Fruit fly (Drosophila melanogaster) whole organism, embryonic: ENCODE measurements around the gene CG32639.

Source experiments
- Abd-B ChIP-seq: fragments of 200-800 bp; sonication (Bioruptor generic); optimal IDR thresholded peaks from 2 replicates; lab custom pipeline; 2018; ENCODE audit warnings: missing biosample characterization, mild to moderate bottlenecking, missing genetic modification characterization, moderate library complexity
- Bdp1 ChIP-seq: fragments of 200-800 bp; sonication (Bioruptor generic); optimal IDR thresholded peaks from 3 replicates; lab custom pipeline; 2016; ENCODE audit warnings: missing biosample characterization, missing genetic modification characterization
- CG10366 ChIP-seq: fragments of 200-800 bp; sonication (Bioruptor generic); IDR thresholded peaks from 2 replicates; pipeline ENCODE4 v1.3.6; 2022; ENCODE audit warnings: missing biosample characterization, missing genetic modification characterization
- CG11085 ChIP-seq: fragments of 200-800 bp; sonication (Bioruptor generic); IDR thresholded peaks from 2 replicates; pipeline ENCODE4 v1.3.6; 2022; ENCODE audit warnings: missing biosample characterization, missing genetic modification characterization
- CG15514 ChIP-seq: fragments of 200-800 bp; sonication (Bioruptor generic); optimal IDR thresholded peaks from 3 replicates; lab custom pipeline; 2017; ENCODE audit warnings: missing biosample characterization, missing genetic modification characterization, mild to moderate bottlenecking, moderate library complexity, missing genetic modification reagents
- CG17186 ChIP-seq: fragments of 200-800 bp; sonication (Bioruptor generic); optimal IDR thresholded peaks from 3 replicates; lab custom pipeline; 2017; ENCODE audit warnings: missing biosample characterization, missing genetic modification reagents, missing genetic modification characterization
- CG17385 ChIP-seq: fragments of 200-800 bp; sonication (Bioruptor generic); optimal IDR thresholded peaks from 3 replicates; lab custom pipeline; 2018; ENCODE audit warnings: missing biosample characterization, mild to moderate bottlenecking, missing genetic modification characterization
- CG2875 ChIP-seq: fragments of 200-800 bp; sonication (Bioruptor generic); optimal IDR thresholded peaks from 2 replicates; lab custom pipeline; 2017; ENCODE audit warnings: missing biosample characterization, mild to moderate bottlenecking, missing genetic modification characterization, missing genetic modification reagents
- CG30020 ChIP-seq: fragments of 200-800 bp; optimal IDR thresholded peaks from 2 replicates; lab custom pipeline; 2019; ENCODE audit warnings: missing biosample characterization, mild to moderate bottlenecking, missing genetic modification characterization, moderate library complexity
- CG34376 ChIP-seq: fragments of 200-800 bp; sonication (Bioruptor generic); optimal IDR thresholded peaks from 2 replicates; lab custom pipeline; 2018; ENCODE audit warnings: missing biosample characterization, mild to moderate bottlenecking, missing genetic modification characterization
- CG3838 ChIP-seq: fragments of 200-800 bp; sonication (Bioruptor generic); optimal IDR thresholded peaks from 3 replicates; lab custom pipeline; 2016; ENCODE audit warnings: missing biosample characterization, missing genetic modification characterization
- CG43689 ChIP-seq: fragments of 200-800 bp; sonication (Bioruptor generic); IDR thresholded peaks from 2 replicates; pipeline ENCODE4 v1.3.6; 2022; ENCODE audit warnings: missing biosample characterization, missing genetic modification characterization
- CG4424 ChIP-seq: fragments of 200-800 bp; sonication (Bioruptor generic); optimal IDR thresholded peaks from 3 replicates; lab custom pipeline; 2016; ENCODE audit warnings: missing biosample characterization, missing genetic modification characterization
- CG6175 ChIP-seq: fragments of 200-800 bp; sonication (Bioruptor generic); IDR thresholded peaks from 3 replicates; pipeline ENCODE4 v1.3.6; 2022; ENCODE audit warnings: missing biosample characterization, missing genetic modification characterization
- CG6654 ChIP-seq: fragments of 200-800 bp; sonication (Bioruptor generic); optimal IDR thresholded peaks from 2 replicates; lab custom pipeline; 2017; ENCODE audit warnings: missing biosample characterization, mild to moderate bottlenecking, missing genetic modification characterization
- CG7839 ChIP-seq: fragments of 200-800 bp; sonication (Bioruptor generic); optimal IDR thresholded peaks from 3 replicates; lab custom pipeline; 2018; ENCODE audit warnings: missing biosample characterization, mild to moderate bottlenecking, missing genetic modification characterization, moderate library complexity
- CG7987 ChIP-seq: fragments of 200-800 bp; sonication (Bioruptor generic); optimal IDR thresholded peaks from 2 replicates; lab custom pipeline; 2018; ENCODE audit warnings: missing biosample characterization, mild to moderate bottlenecking, missing genetic modification characterization, moderate library complexity
- CG8944 ChIP-seq: fragments of 200-800 bp; sonication (Bioruptor generic); optimal IDR thresholded peaks from 3 replicates; lab custom pipeline; 2016; ENCODE audit warnings: missing biosample characterization, missing genetic modification characterization
- CHES-1-like ChIP-seq: fragments of 200-800 bp; sonication (Bioruptor generic); optimal IDR thresholded peaks from 2 replicates; lab custom pipeline; 2016; ENCODE audit warnings: missing biosample characterization, missing genetic modification characterization
- D19B ChIP-seq: fragments of 200-800 bp; sonication (Bioruptor generic); optimal IDR thresholded peaks from 2 replicates; lab custom pipeline; 2017; ENCODE audit warnings: missing biosample characterization, mild to moderate bottlenecking, missing genetic modification characterization
- Dfd ChIP-seq, 2 experiments: fragments of >200 bp; optimal IDR thresholded peaks; 2 replicates each; lab custom pipeline; 2017; ENCODE audit warnings: missing biosample characterization in 2 of 2, missing genetic modification characterization in 2 of 2
- Eip74EF ChIP-seq, 2 experiments: fragments of 200-800 bp in 1 of 2; fragments of >200 bp in 1 of 2; sonication (Bioruptor generic) in 1 of 2; optimal IDR thresholded peaks; 2 replicates each; lab custom pipeline; 2017 to 2019; ENCODE audit warnings: missing biosample characterization in 2 of 2, missing genetic modification characterization in 2 of 2, mild to moderate bottlenecking in 1 of 2, moderate library complexity in 1 of 2
- Ets97D ChIP-seq: fragments of 200-800 bp; sonication (Bioruptor generic); optimal IDR thresholded peaks from 3 replicates; lab custom pipeline; 2016; ENCODE audit warnings: missing biosample characterization, missing genetic modification characterization
- H15 ChIP-seq: fragments of 200-800 bp; sonication (Bioruptor generic); IDR thresholded peaks from 3 replicates; pipeline ENCODE4 v1.3.6; 2022; ENCODE audit warnings: missing biosample characterization, missing genetic modification characterization
- Hr3 ChIP-seq: fragments of 200-800 bp; sonication (Bioruptor generic); optimal IDR thresholded peaks from 3 replicates; lab custom pipeline; 2016; ENCODE audit warnings: missing biosample characterization, missing genetic modification characterization
- Nf-YA ChIP-seq: fragments of 200-800 bp; sonication (Bioruptor generic); IDR thresholded peaks from 2 replicates; pipeline ENCODE4 v1.3.6; 2022; ENCODE audit warnings: missing biosample characterization, missing genetic modification characterization
- Sox100B ChIP-seq: fragments of 200-800 bp; sonication (Bioruptor generic); optimal IDR thresholded peaks from 3 replicates; lab custom pipeline; 2018; ENCODE audit warnings: missing biosample characterization, mild to moderate bottlenecking, missing genetic modification characterization
- Sry-δ ChIP-seq: fragments of 200-800 bp; sonication (Bioruptor generic); optimal IDR thresholded peaks from 2 replicates; lab custom pipeline; 2016; ENCODE audit warnings: missing biosample characterization, missing genetic modification characterization
- Stat92E ChIP-seq, 3 experiments: fragments of >200 bp in 2 of 3; fragments of 200-800 bp in 1 of 3; sonication (Bioruptor generic) in 1 of 3; optimal IDR thresholded peaks; 2 replicates each; lab custom pipeline; 2017 to 2019; ENCODE audit warnings: missing biosample characterization in 3 of 3, missing genetic modification characterization in 3 of 3, mild to moderate bottlenecking in 1 of 3, moderate library complexity in 1 of 3
- Tbp ChIP-seq: fragments of >200 bp; optimal IDR thresholded peaks from 2 replicates; lab custom pipeline; 2018; ENCODE audit warnings: missing biosample characterization, missing genetic modification characterization
- Vsx1 ChIP-seq: fragments of 200-800 bp; sonication (Bioruptor generic); optimal IDR thresholded peaks from 2 replicates; lab custom pipeline; 2017; ENCODE audit warnings: missing biosample characterization, mild to moderate bottlenecking, missing genetic modification characterization, missing genetic modification reagents
- az2 ChIP-seq: fragments of 200-800 bp; sonication (Bioruptor generic); optimal IDR thresholded peaks from 3 replicates; lab custom pipeline; 2016; ENCODE audit warnings: missing biosample characterization, missing genetic modification characterization
- bab2 ChIP-seq: fragments of 200-800 bp; sonication (Bioruptor generic); optimal IDR thresholded peaks from 2 replicates; lab custom pipeline; 2016; ENCODE audit warnings: missing biosample characterization, missing genetic modification characterization
- cas ChIP-seq: fragments of 200-800 bp; sonication (Bioruptor generic); IDR thresholded peaks from 2 replicates; pipeline ENCODE4 v1.3.6; 2022; ENCODE audit warnings: missing biosample characterization, missing genetic modification characterization
- crp ChIP-seq, 2 experiments: fragments of 200-800 bp; sonication (Bioruptor generic); optimal IDR thresholded peaks; 2 replicates in 1 of 2; 3 replicates in 1 of 2; lab custom pipeline; 2017; ENCODE audit warnings: missing biosample characterization in 2 of 2, missing genetic modification characterization in 2 of 2, mild to moderate bottlenecking in 1 of 2, moderate library complexity in 1 of 2
- fd96Cb ChIP-seq: fragments of 200-800 bp; sonication (Bioruptor generic); optimal IDR thresholded peaks from 2 replicates; lab custom pipeline; 2018; ENCODE audit warnings: missing biosample characterization, mild to moderate bottlenecking, missing genetic modification characterization, moderate library complexity
- fu2 ChIP-seq: fragments of 200-800 bp; sonication (Bioruptor generic); optimal IDR thresholded peaks from 2 replicates; lab custom pipeline; 2016; ENCODE audit warnings: missing biosample characterization, missing genetic modification characterization
- gro ChIP-seq: fragments of 200-800 bp; sonication (Bioruptor generic); optimal IDR thresholded peaks from 2 replicates; lab custom pipeline; 2016; ENCODE audit warnings: missing biosample characterization, missing genetic modification characterization
- hbn ChIP-seq: fragments of 200-800 bp; sonication (Bioruptor generic); IDR thresholded peaks from 2 replicates; pipeline ENCODE4 v1.3.6; 2022; ENCODE audit warnings: missing biosample characterization, missing genetic modification characterization; ENCODE audit not compliant: partially characterized antibody
- her ChIP-seq: fragments of 200-800 bp; sonication (Bioruptor generic); optimal IDR thresholded peaks from 2 replicates; lab custom pipeline; 2016; ENCODE audit warnings: missing biosample characterization, missing genetic modification characterization
- jigr1 ChIP-seq: fragments of 200-800 bp; sonication (Bioruptor generic); IDR thresholded peaks from 3 replicates; pipeline ENCODE4 v1.3.6; 2022; ENCODE audit warnings: missing biosample characterization, missing genetic modification characterization
- knrl ChIP-seq: fragments of 200-800 bp; sonication (Bioruptor generic); IDR thresholded peaks from 3 replicates; pipeline ENCODE4 v1.3.6; 2022; ENCODE audit warnings: missing biosample characterization, missing genetic modification characterization; ENCODE audit not compliant: partially characterized antibody
- lmd ChIP-seq: fragments of 200-800 bp; sonication (Bioruptor generic); IDR thresholded peaks from 2 replicates; pipeline ENCODE4 v1.3.6; 2022; ENCODE audit warnings: missing biosample characterization, missing genetic modification characterization
- peb ChIP-seq: fragments of 200-800 bp; sonication (Bioruptor generic); IDR thresholded peaks from 2 replicates; pipeline ENCODE4 v1.3.6; 2022; ENCODE audit warnings: missing biosample characterization, missing genetic modification characterization
- pho ChIP-seq: fragments of 200-800 bp; sonication (Bioruptor generic); optimal IDR thresholded peaks from 2 replicates; lab custom pipeline; 2016; ENCODE audit warnings: missing biosample characterization, missing genetic modification characterization
- ranshi ChIP-seq: fragments of 200-800 bp; sonication (Bioruptor generic); IDR thresholded peaks from 2 replicates; pipeline ENCODE4 v1.3.6; 2022; ENCODE audit warnings: missing biosample characterization, missing genetic modification characterization
- seq ChIP-seq: fragments of 200-800 bp; sonication (Bioruptor generic); IDR thresholded peaks from 2 replicates; pipeline ENCODE4 v1.3.6; 2022; ENCODE audit warnings: missing biosample characterization, missing genetic modification characterization
- tup ChIP-seq: fragments of 200-800 bp; sonication (Bioruptor generic); optimal IDR thresholded peaks from 2 replicates; lab custom pipeline; 2016; ENCODE audit warnings: missing biosample characterization, mild to moderate bottlenecking, missing genetic modification characterization, moderate library complexity

The CG32639 gene

DNA sequence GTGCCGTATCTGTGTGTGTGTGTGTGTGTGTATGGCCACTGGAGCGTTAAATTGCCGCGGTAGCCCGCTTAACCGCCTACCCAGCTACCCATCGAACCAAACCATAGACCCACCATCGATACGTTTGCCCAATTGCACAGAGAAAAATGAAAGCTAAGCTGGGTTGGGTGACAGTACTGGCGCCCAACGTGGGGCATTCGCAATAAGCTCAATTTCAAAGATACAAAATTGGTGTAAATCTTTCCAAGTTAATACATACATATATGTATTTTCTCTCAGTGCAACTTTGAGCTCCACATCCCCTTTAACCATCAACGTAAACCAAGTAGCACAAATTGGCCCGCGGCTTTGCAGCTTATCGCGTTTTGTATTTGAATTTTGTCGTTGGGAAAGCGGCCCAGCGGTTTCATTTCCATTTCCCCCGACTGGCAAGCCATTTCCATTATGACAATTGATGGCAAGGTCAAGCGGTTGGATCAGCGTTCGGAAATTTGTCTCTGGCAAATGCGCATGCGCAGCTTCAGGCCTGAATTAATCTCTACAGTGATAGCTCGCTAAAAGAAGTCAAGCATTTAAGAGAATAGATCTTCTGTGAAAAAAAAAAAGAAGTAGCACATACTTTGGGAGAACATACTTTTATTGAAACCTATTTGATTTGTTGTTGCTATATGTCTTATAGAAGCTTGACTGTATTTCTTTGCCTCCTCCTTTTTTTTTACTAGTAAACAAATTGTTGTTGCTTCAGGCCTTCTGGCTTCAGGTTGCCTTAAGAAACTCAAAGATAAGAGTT is 3.8 kb downstream of the CG32639 start (continued):
- TF ChIP-seq CG7839 (tag; lab: Kevin White, UChicago) (peak; percentile 77), Sry-δ (GFP tag; lab: Kevin White, UChicago) (peak; percentile 23), pho (GFP tag; lab: Kevin White, UChicago) (peak; percentile 27), CG15514 (GFP tag; lab: Kevin White, UChicago) (peak; percentile 55), CG11085 (peak; percentile 28; the same call in 1 of the 2 replicates), CG6654 (peak; percentile 18), Dfd (GFP tag; optimal IDR thresholded peaks at IDR 0.05; lab: Kevin White, UChicago) (no peak), CG6175 (GFP tag; lab: Robert Waterston, UW) (peak; percentile 51; the same call in 1 of the 3 replicates), ranshi (peak; percentile 75), Vsx1 (GFP tag; lab: Kevin White, UChicago) (peak; percentile 66), fu2 (peak; percentile 23), gro (GFP tag; lab: Kevin White, UChicago) (peak; percentile 38), CG8944 (GFP tag; lab: Kevin White, UChicago) (peak; percentile 63), Bdp1 (GFP tag; lab: Kevin White, UChicago) (peak; percentile 26), CG17385 (GFP tag; lab: Kevin White, UChicago) (peak; percentile 60), CG10366 (GFP tag; lab: Robert Waterston, UW) (peak; percentile 86), jigr1 (peak; percentile 59; the same call in 1 of the 3 replicates), Stat92E (GFP tag; optimal IDR thresholded peaks at IDR 0.05; lab: Kevin White, UChicago) (no peak), peb (peak; percentile 39; the same call in 1 of the 2 replicates), CG4424 (GFP tag; lab: Kevin White, UChicago) (peak; percentile 80), CG43689 (GFP tag; lab: Robert Waterston, UW) (peak; percentile 71; the same call in 1 of the 2 replicates), Tbp (GFP tag; lab: Kevin White, UChicago) (no peak), az2 (peak; percentile 71), Eip74EF (GFP tag; optimal IDR thresholded peaks at IDR 0.05; lab: Kevin White, UChicago) (peak in 1 of 2 experiments; percentile 46), crp (GFP tag; optimal IDR thresholded peaks at IDR 0.05; lab: Kevin White, UChicago) (peak in 1 of 2 experiments; percentile 24), Sox100B (GFP tag; lab: Kevin White, UChicago) (peak; percentile 50), Hr3 (GFP tag; lab: Kevin White, UChicago) (peak; percentile 65), Abd-B (peak; percentile 64), CG2875 (GFP tag; lab: Kevin White, UChicago) (peak; percentile 59), CG17186 (GFP tag; lab: Kevin White, UChicago) (peak; percentile 8), seq (GFP tag; lab: Robert Waterston, UW) (peak; percentile 68), CG30020 (no peak), Nf-YA (peak; percentile 71), tup (GFP tag; lab: Kevin White, UChicago) (peak; percentile 63), CG34376 (no peak), bab2 (GFP tag; lab: Kevin White, UChicago) (peak; percentile 74), cas (GFP tag; lab: Robert Waterston, UW) (0 out of 2 replicates have a peak, but pooled peaks have one; percentile 12), CG7987 (GFP tag; lab: Kevin White, UChicago) (no peak), fd96Cb (peak; percentile 64), CHES-1-like (GFP tag; lab: Kevin White, UChicago) (peak; percentile 54), CG3838 (GFP tag; lab: Kevin White, UChicago) (no peak), her (GFP tag; lab: Kevin White, UChicago) (peak; percentile 59), hbn (GFP tag; lab: Robert Waterston, UW) (no peak), lmd (GFP tag; lab: Robert Waterston, UW) (peak; percentile 78), knrl (no peak), D19B (peak; percentile 15), Ets97D (GFP tag; lab: Kevin White, UChicago) (peak; percentile 31), H15 (GFP tag; lab: Robert Waterston, UW) (peak; percentile 84)
